Worm (Caenorhabditis elegans) whole organism, L3 larva: ENCODE results near the gene icln-1.

Source experiments
- R02D3.7 ChIP-seq: fragments of 150-350 bp; optimal IDR thresholded peaks from 2 replicates; lab custom pipeline; 2014; ENCODE audit warnings: missing biosample characterization, missing genetic modification characterization
- ZK546.5 ChIP-seq: sonication (generic microtip); optimal IDR thresholded peaks from 2 replicates; lab custom pipeline; 2017; ENCODE audit warnings: missing biosample characterization, missing genetic modification characterization
- ama-1 ChIP-seq: fragments of 150-350 bp; optimal IDR thresholded peaks from 2 replicates; lab custom pipeline; 2018
- ceh-16 ChIP-seq: sonication (generic microtip); optimal IDR thresholded peaks from 2 replicates; lab custom pipeline; 2017; ENCODE audit warnings: missing biosample characterization, missing genetic modification characterization
- ceh-28 ChIP-seq: fragments of 150-350 bp; optimal IDR thresholded peaks from 2 replicates; lab custom pipeline; 2014; ENCODE audit warnings: missing biosample characterization, missing genetic modification reagents, missing genetic modification characterization
- ceh-82 ChIP-seq: fragments of 150-350 bp; optimal IDR thresholded peaks from 2 replicates; lab custom pipeline; 2014; ENCODE audit warnings: missing biosample characterization, missing genetic modification characterization
- ceh-9 ChIP-seq: sonication (generic microtip); optimal IDR thresholded peaks from 2 replicates; lab custom pipeline; 2018; ENCODE audit warnings: missing biosample characterization, missing genetic modification characterization
- daf-12 ChIP-seq: fragments of 150-350 bp; optimal IDR thresholded peaks from 2 replicates; lab custom pipeline; 2014; ENCODE audit warnings: missing biosample characterization, missing genetic modification reagents, missing genetic modification characterization
- egl-27 ChIP-seq: sonication (generic microtip); optimal IDR thresholded peaks from 4 replicates; lab custom pipeline; 2017; ENCODE audit warnings: missing biosample characterization, missing genetic modification reagents, missing genetic modification characterization
- egl-5 ChIP-seq: fragments of 150-350 bp; optimal IDR thresholded peaks from 2 replicates; lab custom pipeline; 2017; ENCODE audit warnings: missing biosample characterization, missing genetic modification reagents, missing genetic modification characterization, inconsistent platforms
- elt-1 ChIP-seq: fragments of 150-350 bp; optimal IDR thresholded peaks from 2 replicates; lab custom pipeline; 2014; ENCODE audit warnings: missing biosample characterization, missing genetic modification characterization
- elt-3 ChIP-seq, 3 experiments: fragments of 150-350 bp in 1 of 3; sonication (generic microtip) in 2 of 3; optimal IDR thresholded peaks; 2 replicates in 2 of 3; 4 replicates in 1 of 3; lab custom pipeline; 2014 to 2017; ENCODE audit warnings: missing biosample characterization in 3 of 3, missing genetic modification characterization in 3 of 3
- eor-1 ChIP-seq, 2 experiments: fragments of 150-350 bp; optimal IDR thresholded peaks; 2 replicates each; lab custom pipeline; 2014 to 2018; ENCODE audit warnings: missing biosample characterization in 2 of 2, missing genetic modification characterization in 2 of 2
- fos-1 ChIP-seq: fragments of 150-350 bp; optimal IDR thresholded peaks from 2 replicates; lab custom pipeline; 2014; ENCODE audit warnings: missing biosample characterization, missing genetic modification characterization
- lin-15B ChIP-seq: fragments of 150-350 bp; optimal IDR thresholded peaks from 2 replicates; lab custom pipeline; 2014; ENCODE audit warnings: missing biosample characterization, missing genetic modification characterization
- lin-39 ChIP-seq: fragments of 150-350 bp; optimal IDR thresholded peaks from 2 replicates; lab custom pipeline; 2018; ENCODE audit warnings: missing biosample characterization, missing genetic modification reagents, missing genetic modification characterization
- lsy-12 ChIP-seq: sonication (generic microtip); optimal IDR thresholded peaks from 2 replicates; lab custom pipeline; 2016; ENCODE audit warnings: mild to moderate bottlenecking, missing genetic modification characterization, missing compliant biosample characterization
- mdl-1 ChIP-seq: fragments of 150-350 bp; optimal IDR thresholded peaks from 2 replicates; lab custom pipeline; 2014; ENCODE audit warnings: missing biosample characterization, missing genetic modification characterization
- mml-1 ChIP-seq: fragments of 150-350 bp; sonication (generic microtip); optimal IDR thresholded peaks from 3 replicates; lab custom pipeline; 2014; ENCODE audit warnings: missing biosample characterization, missing genetic modification characterization
- nfya-1 ChIP-seq: sonication (generic microtip); optimal IDR thresholded peaks from 2 replicates; lab custom pipeline; 2017; ENCODE audit warnings: missing genetic modification characterization, mild to moderate bottlenecking, missing compliant biosample characterization, antibody characterized with exemption, moderate library complexity; ENCODE audit not compliant: insufficient read depth
- nhr-25 ChIP-seq: sonication (generic microtip); optimal IDR thresholded peaks from 2 replicates; lab custom pipeline; 2017; ENCODE audit warnings: missing biosample characterization, missing genetic modification characterization
- nhr-28 ChIP-seq: fragments of 150-350 bp; optimal IDR thresholded peaks from 2 replicates; lab custom pipeline; 2014; ENCODE audit warnings: missing biosample characterization, missing genetic modification characterization
- nhr-43 ChIP-seq: sonication (generic microtip); optimal IDR thresholded peaks from 2 replicates; lab custom pipeline; 2016; ENCODE audit warnings: mild to moderate bottlenecking, missing genetic modification characterization, missing compliant biosample characterization; ENCODE audit not compliant: poor library complexity, severe bottlenecking
- nhr-67 ChIP-seq: fragments of 150-350 bp; optimal IDR thresholded peaks from 2 replicates; lab custom pipeline; 2014; ENCODE audit warnings: missing biosample characterization, missing genetic modification characterization
- nhr-76 ChIP-seq: fragments of 150-350 bp; sonication (generic microtip); optimal IDR thresholded peaks from 5 replicates; lab custom pipeline; 2014; ENCODE audit warnings: missing biosample characterization, missing genetic modification characterization
- pha-4 ChIP-seq: fragments of 150-350 bp; optimal IDR thresholded peaks from 2 replicates; lab custom pipeline; 2014; ENCODE audit warnings: missing biosample characterization, missing genetic modification reagents, missing genetic modification characterization
- sea-2 ChIP-seq: fragments of 150-350 bp; sonication (generic microtip); optimal IDR thresholded peaks from 4 replicates; lab custom pipeline; 2014; ENCODE audit warnings: missing biosample characterization, missing genetic modification reagents, missing genetic modification characterization
- skn-1 ChIP-seq: fragments of 150-350 bp; optimal IDR thresholded peaks from 2 replicates; lab custom pipeline; 2014; ENCODE audit warnings: missing biosample characterization, missing genetic modification characterization
- snpc-4 ChIP-seq: fragments of 150-350 bp; optimal IDR thresholded peaks from 2 replicates; lab custom pipeline; 2014; ENCODE audit warnings: missing biosample characterization, missing genetic modification characterization
- tbx-2 ChIP-seq: sonication (generic microtip); optimal IDR thresholded peaks from 2 replicates; lab custom pipeline; 2016; ENCODE audit warnings: mild to moderate bottlenecking, missing genetic modification characterization, missing compliant biosample characterization
- unc-39 ChIP-seq: sonication (generic microtip); optimal IDR thresholded peaks from 4 replicates; lab custom pipeline; 2017; ENCODE audit warnings: missing biosample characterization, missing genetic modification characterization
- zag-1 ChIP-seq: fragments of 150-350 bp; optimal IDR thresholded peaks from 2 replicates; lab custom pipeline; 2014; ENCODE audit warnings: missing biosample characterization, missing genetic modification characterization

icln-1 gene

DNA sequence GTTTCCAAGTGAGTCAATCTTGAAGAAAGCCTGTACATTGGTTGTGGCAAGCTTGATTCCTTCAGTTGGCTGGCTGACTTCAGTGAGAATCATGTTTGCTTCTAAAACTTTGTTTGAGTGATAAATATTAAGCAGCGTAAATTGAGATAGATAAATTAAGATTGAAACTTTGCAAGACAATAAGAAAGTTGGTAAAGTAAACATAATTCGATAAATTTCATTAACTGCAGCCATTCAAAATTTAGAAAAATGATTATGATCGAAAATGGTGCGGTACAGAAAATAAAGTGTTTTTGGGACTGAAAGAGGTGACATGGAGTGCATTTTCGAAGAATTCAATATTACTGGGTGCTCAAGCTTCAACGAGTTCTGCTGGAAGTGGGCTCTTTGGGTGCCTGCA lies at the start of gene icln-1:
TSS of gene icln-1 (minus strand) at position 101 of the 400 bp plus-strand sequence.
- TF ChIP-seq lin-39 (tag; lab: Kevin White, UChicago) (no peak), lin-15B (tag; lab: Kevin White, UChicago) (no peak), unc-39 (tag; lab: Kevin White, UChicago) (no peak), sea-2 (GFP tag; lab: Kevin White, UChicago) (no peak), lsy-12 (tag; lab: Kevin White, UChicago) (no peak), elt-3 (tag; optimal IDR thresholded peaks at IDR 0.05; lab: Kevin White, UChicago) (no peak), egl-27 (tag; lab: Kevin White, UChicago) (no peak), skn-1 (tag; lab: Kevin White, UChicago) (no peak), elt-1 (tag; lab: Kevin White, UChicago) (no peak), ZK546.5 (tag; lab: Kevin White, UChicago) (no peak), nhr-67 (tag; lab: Kevin White, UChicago) (no peak), ama-1 (lab: Kevin White, UChicago) (no peak), nhr-28 (tag; lab: Kevin White, UChicago) (no peak), ceh-82 (no peak), nfya-1 (no peak), ceh-16 (tag; lab: Kevin White, UChicago) (no peak), R02D3.7 (tag; lab: Kevin White, UChicago) (no peak)

DNA sequence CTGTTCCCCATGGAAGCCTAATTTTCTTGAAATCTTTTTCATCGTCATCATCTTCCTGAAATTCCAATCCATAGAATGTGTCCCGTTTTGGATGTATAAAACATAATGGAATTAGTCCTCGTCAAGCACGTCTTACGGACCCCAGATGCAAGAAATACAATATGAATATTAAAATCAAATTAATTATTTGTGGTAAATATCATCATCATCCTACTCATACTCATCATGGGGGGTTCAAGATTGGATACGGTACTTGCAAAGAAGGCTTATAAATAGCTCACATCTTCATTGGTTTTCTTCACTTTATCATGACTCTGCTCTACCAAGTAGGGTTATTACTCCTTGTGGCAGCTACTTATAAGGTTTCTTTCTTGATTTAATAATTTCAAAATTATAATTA lies 49.0 kb upstream of the icln-1 start, which contains the start of gene flp-1:
TSS of gene flp-1 (plus strand) at position 301 of the 400 bp plus-strand sequence.
- TF ChIP-seq ceh-28: no peak
- no peak for TF ChIP-seq tbx-2 (tag; lab: Kevin White, UChicago)
- no peak for TF ChIP-seq daf-12 (tag; lab: Kevin White, UChicago)
- TF ChIP-seq pha-4 (tag; lab: Kevin White, UChicago): no peak
- no peak for TF ChIP-seq mdl-1
- TF ChIP-seq elt-1 (tag; lab: Kevin White, UChicago): no peak

DNA sequence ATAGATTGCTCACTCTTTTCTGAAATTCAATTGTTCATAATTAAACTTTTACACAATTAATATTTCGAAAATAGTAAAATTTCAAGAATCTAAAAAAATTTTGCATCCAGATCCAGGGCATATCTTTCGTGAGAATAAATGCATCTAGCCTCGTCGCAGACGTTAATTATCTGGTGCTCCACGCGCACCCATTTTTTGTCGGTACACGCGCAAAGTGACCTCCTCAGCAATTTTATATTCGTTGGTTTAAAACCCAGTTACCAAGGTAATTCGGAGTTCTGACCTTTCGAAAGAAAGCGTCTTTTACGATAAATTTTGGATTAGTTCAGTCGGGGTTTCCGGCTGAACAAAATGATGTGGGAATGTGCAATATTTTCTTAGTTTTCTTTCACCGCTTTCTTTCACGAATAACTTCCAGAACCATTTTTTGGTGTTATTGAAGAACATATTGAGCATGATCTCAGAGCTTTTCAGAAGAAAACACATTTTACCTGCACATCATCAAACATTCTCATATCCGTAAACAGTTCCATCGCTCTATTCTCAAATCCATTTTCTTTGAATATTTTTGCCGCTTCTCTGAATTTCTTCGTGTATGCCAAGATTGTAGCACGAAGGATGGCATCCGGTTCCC lies 44.8 kb upstream of the icln-1 start:
- no peak for TF ChIP-seq elt-1 (tag; lab: Kevin White, UChicago)
- no peak for TF ChIP-seq nhr-76 (tag; lab: Kevin White, UChicago)
- no peak for TF ChIP-seq skn-1 (tag; lab: Kevin White, UChicago)
- no peak for TF ChIP-seq lin-15B (tag; lab: Kevin White, UChicago)
- TF ChIP-seq egl-5 (tag; lab: Kevin White, UChicago): no peak
- TF ChIP-seq ceh-9 (tag; lab: Kevin White, UChicago): no peak
- no peak for TF ChIP-seq lsy-12 (tag; lab: Kevin White, UChicago)
- TF ChIP-seq lin-39 (tag; lab: Kevin White, UChicago): no peak
- no peak for TF ChIP-seq ceh-28
- TF ChIP-seq nhr-25 (tag; lab: Kevin White, UChicago): no peak
- TF ChIP-seq snpc-4 (tag; lab: Kevin White, UChicago): no peak
- no peak for TF ChIP-seq ceh-82
- TF ChIP-seq eor-1 (tag; optimal IDR thresholded peaks at IDR 0.05; lab: Kevin White, UChicago): no peak
- no peak for TF ChIP-seq mml-1
- no peak for TF ChIP-seq nhr-28 (tag; lab: Kevin White, UChicago)
- TF ChIP-seq, all 47 proteins: peak for 0

DNA sequence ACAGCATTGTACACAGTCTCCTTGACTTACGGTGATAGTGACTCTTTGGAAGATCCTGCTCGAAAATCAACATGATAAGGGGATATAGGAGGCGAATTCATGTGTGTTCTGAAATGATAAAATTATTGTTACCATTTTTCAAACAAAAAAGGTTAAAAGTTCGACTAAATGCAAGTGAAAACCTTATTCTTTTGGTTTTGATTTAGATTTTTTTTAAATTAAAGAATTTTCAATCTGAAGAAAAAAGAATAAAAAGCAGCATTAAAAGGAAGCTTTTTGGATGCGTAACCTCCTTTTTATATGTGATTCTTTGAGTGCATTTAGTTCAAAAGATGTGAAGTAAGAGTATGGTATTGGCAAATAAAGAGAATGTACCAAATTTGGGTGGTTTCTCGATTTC lies 39.9 kb upstream of the icln-1 start, which contains the start of gene delm-1:
TSS of gene delm-1 (minus strand) at position 101 of the 400 bp plus-strand sequence.
- TF ChIP-seq ceh-28 (no peak), mml-1 (no peak), tbx-2 (tag; lab: Kevin White, UChicago) (no peak), pha-4 (tag; lab: Kevin White, UChicago) (no peak), ZK546.5 (tag; lab: Kevin White, UChicago) (no peak), lin-15B (tag; lab: Kevin White, UChicago) (no peak), snpc-4 (tag; lab: Kevin White, UChicago) (no peak), nhr-43 (tag; lab: Kevin White, UChicago) (no peak), fos-1 (tag; lab: Kevin White, UChicago) (no peak), unc-39 (tag; lab: Kevin White, UChicago) (no peak), nhr-76 (tag; lab: Kevin White, UChicago) (no peak)

DNA sequence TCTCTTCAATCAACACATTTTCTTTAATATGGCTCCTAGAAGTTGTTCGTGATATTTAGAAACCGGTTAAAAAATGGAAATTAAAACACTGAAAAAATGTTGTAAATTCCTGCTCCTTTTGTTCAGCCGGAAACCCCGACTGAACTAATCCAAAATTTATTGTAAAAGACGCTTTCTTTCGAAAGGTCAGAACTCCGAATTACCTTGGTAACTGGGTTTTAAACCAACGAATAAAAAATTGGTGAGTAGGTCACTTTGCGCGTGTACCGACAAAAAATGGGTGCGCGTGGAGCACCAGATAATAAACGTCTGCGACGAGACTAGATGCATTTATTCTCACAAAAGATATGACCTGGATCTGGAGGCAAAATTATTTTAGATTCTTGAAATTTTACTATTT lies 35.2 kb upstream of the icln-1 start:
- TF ChIP-seq zag-1: no peak
- peak; percentile 45 for TF ChIP-seq snpc-4 (tag; lab: Kevin White, UChicago)
